Fruit fly (Drosophila melanogaster) whole organism, embryonic: Measurements from ENCODE around the gene eIF1.

Source experiments
- Abd-B ChIP-seq: fragments of 200-800 bp; sonication (Bioruptor generic); optimal IDR thresholded peaks from 2 replicates; lab custom pipeline; 2018; ENCODE audit warnings: missing biosample characterization, mild to moderate bottlenecking, missing genetic modification characterization, moderate library complexity
- Atf6 ChIP-seq: fragments of 200-800 bp; sonication (Bioruptor generic); IDR thresholded peaks from 2 replicates; pipeline ENCODE4 v1.3.6; 2022; ENCODE audit warnings: missing biosample characterization, missing genetic modification characterization
- CG11085 ChIP-seq: fragments of 200-800 bp; sonication (Bioruptor generic); IDR thresholded peaks from 2 replicates; pipeline ENCODE4 v1.3.6; 2022; ENCODE audit warnings: missing biosample characterization, missing genetic modification characterization
- CG11093 ChIP-seq: fragments of 200-800 bp; sonication (Bioruptor generic); IDR thresholded peaks from 3 replicates; pipeline ENCODE4 v1.3.6; 2022; ENCODE audit warnings: missing biosample characterization, missing genetic modification characterization
- CG12659 ChIP-seq: fragments of 200-800 bp; sonication (Bioruptor generic); optimal IDR thresholded peaks from 3 replicates; lab custom pipeline; 2017; ENCODE audit warnings: mild to moderate bottlenecking, missing biosample characterization, missing genetic modification reagents, missing genetic modification characterization
- CG13775 ChIP-seq: fragments of 200-800 bp; sonication (Bioruptor generic); optimal IDR thresholded peaks from 3 replicates; lab custom pipeline; 2017; ENCODE audit warnings: missing biosample characterization, mild to moderate bottlenecking, missing genetic modification characterization
- CG14014 ChIP-seq: fragments of 200-800 bp; sonication (Bioruptor generic); IDR thresholded peaks from 2 replicates; pipeline ENCODE4 v1.3.6; 2022; ENCODE audit warnings: missing biosample characterization, missing genetic modification characterization
- CG1603 ChIP-seq: fragments of 200-800 bp; sonication (Bioruptor generic); optimal IDR thresholded peaks from 2 replicates; lab custom pipeline; 2019; ENCODE audit warnings: missing biosample characterization, mild to moderate bottlenecking, missing genetic modification characterization, moderate library complexity
- CG17568 ChIP-seq: fragments of 200-800 bp; sonication (Bioruptor generic); optimal IDR thresholded peaks from 2 replicates; lab custom pipeline; 2018; ENCODE audit warnings: missing biosample characterization, mild to moderate bottlenecking, missing genetic modification characterization, moderate library complexity
- CG17612 ChIP-seq: fragments of 200-800 bp; sonication (Bioruptor generic); IDR thresholded peaks from 2 replicates; pipeline ENCODE4 v1.3.6; 2022; ENCODE audit warnings: missing biosample characterization, missing genetic modification characterization
- CG18262 ChIP-seq: fragments of 200-800 bp; optimal IDR thresholded peaks from 3 replicates; lab custom pipeline; 2019; ENCODE audit warnings: missing biosample characterization, mild to moderate bottlenecking, missing genetic modification characterization, moderate library complexity
- CG34422 ChIP-seq: fragments of 200-800 bp; sonication (Bioruptor generic); IDR thresholded peaks from 3 replicates; pipeline ENCODE4 v1.3.6; 2022; ENCODE audit warnings: missing biosample characterization, missing genetic modification characterization
- CG3995 ChIP-seq: fragments of 200-800 bp; sonication (Bioruptor generic); optimal IDR thresholded peaks from 3 replicates; lab custom pipeline; 2016; ENCODE audit warnings: missing biosample characterization, missing genetic modification characterization
- CG4282 ChIP-seq: fragments of 200-800 bp; sonication (Bioruptor generic); optimal IDR thresholded peaks from 2 replicates; lab custom pipeline; 2016; ENCODE audit warnings: missing biosample characterization, missing genetic modification characterization
- CG4328 ChIP-seq: fragments of 200-800 bp; sonication (Bioruptor generic); optimal IDR thresholded peaks from 3 replicates; lab custom pipeline; 2017; ENCODE audit warnings: missing biosample characterization, missing genetic modification reagents, missing genetic modification characterization
- CG6683 ChIP-seq: fragments of 200-800 bp; sonication (Bioruptor generic); optimal IDR thresholded peaks from 2 replicates; lab custom pipeline; 2017; ENCODE audit warnings: missing biosample characterization, mild to moderate bottlenecking, missing genetic modification characterization, missing genetic modification reagents
- CG6689 ChIP-seq: fragments of 200-800 bp; sonication (Bioruptor generic); IDR thresholded peaks from 2 replicates; pipeline ENCODE4 v1.3.6; 2022; ENCODE audit warnings: missing biosample characterization, missing genetic modification characterization
- CG7745 ChIP-seq: fragments of 200-800 bp; sonication (Bioruptor generic); optimal IDR thresholded peaks from 2 replicates; lab custom pipeline; 2018; ENCODE audit warnings: missing biosample characterization, mild to moderate bottlenecking, missing genetic modification characterization, moderate library complexity
- CG7987 ChIP-seq: fragments of 200-800 bp; sonication (Bioruptor generic); optimal IDR thresholded peaks from 2 replicates; lab custom pipeline; 2018; ENCODE audit warnings: missing biosample characterization, mild to moderate bottlenecking, missing genetic modification characterization, moderate library complexity
- CG8281 ChIP-seq: fragments of 200-800 bp; sonication (Bioruptor generic); optimal IDR thresholded peaks from 2 replicates; lab custom pipeline; 2018; ENCODE audit warnings: missing biosample characterization, mild to moderate bottlenecking, missing genetic modification characterization, moderate library complexity
- Dfd ChIP-seq, 2 experiments: fragments of >200 bp; optimal IDR thresholded peaks; 2 replicates each; lab custom pipeline; 2017; ENCODE audit warnings: missing biosample characterization in 2 of 2, missing genetic modification characterization in 2 of 2
- Doc3 ChIP-seq: fragments of 200-800 bp; sonication (Bioruptor generic); IDR thresholded peaks from 3 replicates; pipeline ENCODE4 v1.3.6; 2022; ENCODE audit warnings: missing biosample characterization, missing genetic modification characterization; ENCODE audit not compliant: partially characterized antibody
- Ets97D ChIP-seq: fragments of 200-800 bp; sonication (Bioruptor generic); optimal IDR thresholded peaks from 3 replicates; lab custom pipeline; 2016; ENCODE audit warnings: missing biosample characterization, missing genetic modification characterization
- HHEX ChIP-seq: fragments of 200-800 bp; sonication (Bioruptor generic); optimal IDR thresholded peaks from 3 replicates; lab custom pipeline; 2017; ENCODE audit warnings: missing biosample characterization, mild to moderate bottlenecking, missing genetic modification characterization, missing genetic modification reagents
- HmgZ ChIP-seq: fragments of 200-800 bp; sonication (Bioruptor generic); optimal IDR thresholded peaks from 2 replicates; lab custom pipeline; 2018; ENCODE audit warnings: missing biosample characterization, mild to moderate bottlenecking, missing genetic modification characterization
- Mrtf ChIP-seq: fragments of 200-800 bp; sonication (Bioruptor generic); IDR thresholded peaks from 3 replicates; pipeline ENCODE4 v1.3.6; 2022; ENCODE audit warnings: missing biosample characterization, missing genetic modification characterization
- Pdp1 ChIP-seq, 2 experiments: fragments of 200-800 bp; sonication (Bioruptor generic); optimal IDR thresholded peaks; 3 replicates each; lab custom pipeline; 2016; ENCODE audit warnings: missing biosample characterization in 2 of 2, missing genetic modification characterization in 2 of 2, mild to moderate bottlenecking in 1 of 2, moderate library complexity in 1 of 2
- Scr ChIP-seq: fragments of 200-800 bp; sonication (Bioruptor generic); IDR thresholded peaks from 2 replicates; pipeline ENCODE4 v1.3.6; 2022; ENCODE audit warnings: missing biosample characterization, missing genetic modification characterization; ENCODE audit not compliant: partially characterized antibody
- Side ChIP-seq: fragments of 200-800 bp; sonication (Bioruptor generic); optimal IDR thresholded peaks from 2 replicates; lab custom pipeline; 2016; ENCODE audit warnings: missing biosample characterization, missing genetic modification characterization
- Stat92E ChIP-seq, 3 experiments: fragments of >200 bp in 2 of 3; fragments of 200-800 bp in 1 of 3; sonication (Bioruptor generic) in 1 of 3; optimal IDR thresholded peaks; 2 replicates each; lab custom pipeline; 2017 to 2019; ENCODE audit warnings: missing biosample characterization in 3 of 3, missing genetic modification characterization in 3 of 3, mild to moderate bottlenecking in 1 of 3, moderate library complexity in 1 of 3
- Tbp ChIP-seq: fragments of >200 bp; optimal IDR thresholded peaks from 2 replicates; lab custom pipeline; 2018; ENCODE audit warnings: missing biosample characterization, missing genetic modification characterization
- ac ChIP-seq: fragments of 200-800 bp; sonication (Bioruptor generic); optimal IDR thresholded peaks from 3 replicates; lab custom pipeline; 2017; ENCODE audit warnings: missing biosample characterization, mild to moderate bottlenecking, missing genetic modification characterization
- ap ChIP-seq: fragments of 200-800 bp; sonication (Bioruptor generic); IDR thresholded peaks from 2 replicates; pipeline ENCODE4 v1.3.6; 2022; ENCODE audit warnings: missing biosample characterization, missing genetic modification characterization
- cwo ChIP-seq: fragments of 200-800 bp; sonication (Bioruptor generic); optimal IDR thresholded peaks from 3 replicates; lab custom pipeline; 2017; ENCODE audit warnings: missing biosample characterization, missing genetic modification characterization, mild to moderate bottlenecking, moderate library complexity, missing genetic modification reagents
- dimm ChIP-seq: fragments of 200-800 bp; sonication (Bioruptor generic); IDR thresholded peaks from 2 replicates; pipeline ENCODE4 v1.3.6; 2022; ENCODE audit warnings: missing biosample characterization, missing genetic modification characterization
- disco-r ChIP-seq: fragments of 200-800 bp; sonication (Bioruptor generic); optimal IDR thresholded peaks from 2 replicates; lab custom pipeline; 2016; ENCODE audit warnings: missing biosample characterization, missing genetic modification characterization
- gcm2 ChIP-seq: fragments of 200-800 bp; sonication (Bioruptor generic); optimal IDR thresholded peaks from 2 replicates; lab custom pipeline; 2016; ENCODE audit warnings: missing biosample characterization, missing genetic modification characterization
- ind ChIP-seq: fragments of 200-800 bp; sonication (Bioruptor generic); optimal IDR thresholded peaks from 3 replicates; lab custom pipeline; 2016; ENCODE audit warnings: missing biosample characterization, missing genetic modification characterization
- jing ChIP-seq: fragments of 200-800 bp; sonication (Bioruptor generic); optimal IDR thresholded peaks from 2 replicates; lab custom pipeline; 2018; ENCODE audit warnings: missing biosample characterization, mild to moderate bottlenecking, missing genetic modification characterization
- kah ChIP-seq: fragments of 200-800 bp; sonication (Bioruptor generic); optimal IDR thresholded peaks from 2 replicates; lab custom pipeline; 2018; ENCODE audit warnings: missing biosample characterization, mild to moderate bottlenecking, missing genetic modification characterization
- kni ChIP-seq: fragments of 200-800 bp; sonication (Bioruptor generic); optimal IDR thresholded peaks from 3 replicates; lab custom pipeline; 2017; ENCODE audit warnings: mild to moderate bottlenecking, missing biosample characterization, missing genetic modification reagents, missing genetic modification characterization
- p53 ChIP-seq: fragments of 200-800 bp; sonication (Bioruptor generic); optimal IDR thresholded peaks from 2 replicates; lab custom pipeline; 2016; ENCODE audit warnings: missing biosample characterization, missing genetic modification characterization
- prd ChIP-seq, 3 experiments: fragments of >200 bp in 2 of 3; fragments of 200-800 bp in 1 of 3; sonication (Bioruptor generic) in 1 of 3; optimal IDR thresholded peaks in 2 of 3; IDR thresholded peaks in 1 of 3; 2 replicates in 2 of 3; 3 replicates in 1 of 3; pipeline versions ENCODE4 v1.3.6 to Lab custom; 2017 to 2022; ENCODE audit warnings: missing biosample characterization in 1 of 3, missing genetic modification characterization in 1 of 3
- ttk ChIP-seq: fragments of 200-800 bp; sonication (Bioruptor generic); IDR thresholded peaks from 2 replicates; pipeline ENCODE4 v2.1.2; 2022; ENCODE audit warnings: missing biosample characterization, missing genetic modification characterization
- tup ChIP-seq: fragments of 200-800 bp; sonication (Bioruptor generic); optimal IDR thresholded peaks from 2 replicates; lab custom pipeline; 2016; ENCODE audit warnings: missing biosample characterization, mild to moderate bottlenecking, missing genetic modification characterization, moderate library complexity
- wdn ChIP-seq: fragments of 200-800 bp; sonication (Bioruptor generic); IDR thresholded peaks from 2 replicates; pipeline ENCODE4 v1.3.6; 2022; ENCODE audit warnings: missing biosample characterization, missing genetic modification characterization
- zen ChIP-seq: fragments of 200-800 bp; sonication (Bioruptor generic); optimal IDR thresholded peaks from 3 replicates; lab custom pipeline; 2018; ENCODE audit warnings: missing biosample characterization, mild to moderate bottlenecking, missing genetic modification characterization, moderate library complexity

The eIF1 gene

DNA sequence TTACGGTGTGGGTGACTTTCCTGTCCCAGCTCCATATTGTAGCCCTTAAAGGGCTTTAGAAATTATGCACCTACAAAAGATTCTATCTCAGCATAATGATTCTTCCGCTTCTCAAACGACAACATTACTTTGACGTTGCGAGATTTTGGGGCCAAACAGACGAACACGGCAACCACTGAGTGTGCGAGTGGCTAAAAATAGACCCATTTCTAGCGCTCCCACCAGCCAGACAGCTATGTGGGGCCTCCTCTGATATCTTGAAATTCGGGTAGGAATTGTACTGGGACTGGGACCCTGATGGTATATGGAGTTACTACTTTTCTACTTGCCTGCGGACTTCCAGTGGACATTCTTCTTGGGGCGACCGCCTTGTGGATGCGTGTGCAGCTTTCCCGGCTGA, 45.3 kb upstream of the eIF1 start:
- TF ChIP-seq kah (GFP tag; lab: Kevin White, UChicago) (peak; percentile 92), HmgZ (tag; lab: Kevin White, UChicago) (no peak), CG34422 (GFP tag; lab: Robert Waterston, UW) (0 out of 3 replicates have a peak, but pooled peaks have one; percentile 7)

DNA sequence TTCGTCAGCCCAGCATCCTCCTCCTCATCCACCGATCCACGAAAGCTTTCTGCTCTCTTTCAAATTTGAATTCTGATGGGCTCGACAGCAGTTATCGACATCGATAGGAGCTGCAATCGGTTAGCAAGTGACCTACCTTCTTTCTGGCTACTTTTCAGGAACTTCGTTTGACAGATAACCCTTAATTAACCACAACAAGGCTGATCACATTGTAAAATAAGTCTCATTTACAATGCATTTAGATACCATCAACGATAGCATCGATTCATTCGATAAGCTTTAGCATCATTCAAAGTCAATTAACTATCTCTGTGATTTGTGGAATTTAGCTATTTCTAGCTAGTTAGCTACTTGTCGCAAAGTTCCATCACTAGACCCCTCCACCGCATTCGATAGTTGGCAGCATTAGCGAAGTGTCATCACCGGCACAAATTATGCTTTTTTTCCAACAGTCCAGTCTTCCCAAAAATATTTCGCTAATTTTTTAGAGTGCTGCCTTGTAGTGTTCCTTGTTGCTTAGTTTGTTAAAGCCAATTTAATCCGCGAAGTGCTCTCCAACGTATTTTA, 44.5 kb upstream of the eIF1 start, which contains the start of the genes MnM and Girdin:
TSS of gene MnM (minus strand) at position 51 of the 567 bp plus-strand sequence.
TSS of gene Girdin (plus strand) at position 401 of the 567 bp plus-strand sequence.
- TF ChIP-seq prd (optimal IDR thresholded peaks at IDR 0.05; lab: Kevin White, UChicago) (no peak), prd (GFP tag; IDR thresholded peaks at IDR 0.05; lab: Robert Waterston, UW) (peak; percentile 53; the same call in 1 of the 3 replicates), Pdp1 (GFP tag; optimal IDR thresholded peaks at IDR 0.05; lab: Kevin White, UChicago) (peak; percentile 67 to 69), ac (GFP tag; lab: Kevin White, UChicago) (no peak), Tbp (GFP tag; lab: Kevin White, UChicago) (peak; percentile 39), CG6689 (GFP tag; lab: Robert Waterston, UW) (peak; percentile 42; the same call in 1 of the 2 replicates), Mrtf (no peak), CG11085 (GFP tag; lab: Robert Waterston, UW) (no peak), CG13775 (peak; percentile 71), CG3995 (peak; percentile 86), zen (peak; percentile 54), kni (GFP tag; lab: Kevin White, UChicago) (no peak), ttk (GFP tag; lab: Robert Waterston, UW) (no peak), HHEX (GFP tag; lab: Kevin White, UChicago) (no peak), wdn (GFP tag; lab: Robert Waterston, UW) (no peak), Side (peak; percentile 49), p53 (GFP tag; lab: Kevin White, UChicago) (peak; percentile 40), Stat92E (GFP tag; optimal IDR thresholded peaks at IDR 0.05; lab: Kevin White, UChicago) (no peak), Doc3 (GFP tag; lab: Robert Waterston, UW) (peak; percentile 82), CG12659 (GFP tag; lab: Kevin White, UChicago) (peak; percentile 82), Ets97D (GFP tag; lab: Kevin White, UChicago) (peak; percentile 79), Scr (GFP tag; lab: Robert Waterston, UW) (peak; percentile 92), CG7745 (no peak), jing (GFP tag; lab: Kevin White, UChicago) (no peak), disco-r (GFP tag; lab: Kevin White, UChicago) (peak; percentile 44), ind (GFP tag; lab: Kevin White, UChicago) (peak; percentile 76), CG1603 (tag; lab: Kevin White, UChicago) (no peak), ap (no peak), Atf6 (GFP tag; lab: Robert Waterston, UW) (no peak; the same call in 1 of the 2 replicates), CG4282 (GFP tag; lab: Kevin White, UChicago) (no peak), CG17568 (no peak), dimm (GFP tag; lab: Robert Waterston, UW) (no peak), CG18262 (no peak), CG17612 (GFP tag; lab: Robert Waterston, UW) (no peak), CG11093 (GFP tag; lab: Robert Waterston, UW) (no peak), tup (GFP tag; lab: Kevin White, UChicago) (no peak), CG8281 (tag; lab: Kevin White, UChicago) (no peak), CG6683 (GFP tag; lab: Kevin White, UChicago) (no peak), CG4328 (no peak), CG7987 (GFP tag; lab: Kevin White, UChicago) (no peak), cwo (GFP tag; lab: Kevin White, UChicago) (no peak), Abd-B (GFP tag; lab: Kevin White, UChicago) (peak; percentile 75), CG14014 (GFP tag; lab: Robert Waterston, UW) (peak; percentile 37; the same call in 1 of the 2 replicates), gcm2 (GFP tag; lab: Kevin White, UChicago) (no peak), Dfd (GFP tag; optimal IDR thresholded peaks at IDR 0.05; lab: Kevin White, UChicago) (no peak)
